Worm (Caenorhabditis elegans): ENCODE measurements around the gene cwp-3.

The cwp-3 gene

ce11 chrV:4846507-4846906 lies 3.9 kb downstream of the cwp-3 start:
- TF ChIP-seq isw-1 (GFP tag; IDR thresholded peaks at IDR 0.05) (no peak), efl-1 (optimal IDR thresholded peaks at IDR 0.05) (no peak), efl-1 (GFP tag; optimal IDR thresholded peaks at IDR 0.05 in 1 of 2) (peak in 1 of 2 experiments; percentile 32)

- TF ChIP-seq lin-35 (GFP tag; optimal IDR thresholded peaks at IDR 0.05) (peak in 1 of 2 experiments; percentile 28), egl-27 (tag; optimal IDR thresholded peaks at IDR 0.05) (no peak), mep-1 (tag; optimal IDR thresholded peaks at IDR 0.05) (peak; percentile 27), elt-2 (tag; optimal IDR thresholded peaks at IDR 0.05) (no peak), snu-23 (GFP tag; optimal IDR thresholded peaks at IDR 0.05) (peak; percentile 12), nhr-90 (tag; optimal IDR thresholded peaks at IDR 0.05; ENCODE audit: poor library complexity) (peak; percentile 6), nhr-20 (tag; optimal IDR thresholded peaks at IDR 0.05) (no peak), lin-14 (GFP tag; optimal IDR thresholded peaks at IDR 0.05) (peak; percentile 63), nhr-71 (tag; optimal IDR thresholded peaks at IDR 0.05) (peak; percentile 4), pag-3 (tag; optimal IDR thresholded peaks at IDR 0.05; ENCODE audit: borderline replicate concordance, insufficient read depth) (no peak)
Observed at ce11 chrV:4847424-4847823, 4.8 kb downstream of the cwp-3 start, which contains the start of gene abhd-5.1. TSS of gene abhd-5.1 (plus strand) at chrV:4847653.

DNA sequence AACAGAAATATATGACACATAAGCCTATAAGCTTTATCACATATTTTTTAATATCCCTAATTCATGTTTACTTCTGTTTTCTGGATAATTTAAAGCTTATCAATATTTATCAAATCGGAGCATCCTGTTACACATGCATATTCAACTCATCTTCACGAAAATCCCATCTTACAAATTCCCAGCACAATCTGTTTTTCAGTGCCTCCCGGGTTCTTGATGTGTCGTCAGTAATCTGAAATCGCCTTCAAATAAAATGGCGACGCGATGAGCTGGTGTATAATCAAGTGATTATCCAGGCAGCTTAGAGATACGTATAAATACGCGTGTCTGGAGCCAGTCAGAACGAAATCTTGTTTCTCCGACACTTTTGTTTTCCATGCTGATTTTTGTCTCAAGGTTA lies 7.8 kb downstream of the cwp-3 start:
- peak; percentile 86 for TF ChIP-seq dsc-1 (tag; optimal IDR thresholded peaks at IDR 0.05)
- no peak for TF ChIP-seq F16B12.6 (tag; optimal IDR thresholded peaks at IDR 0.05)
- no peak for TF ChIP-seq nhr-84 (tag; optimal IDR thresholded peaks at IDR 0.05)
- no peak for TF ChIP-seq sptf-1 (tag; optimal IDR thresholded peaks at IDR 0.05)
- TF ChIP-seq egl-13 (tag; optimal IDR thresholded peaks at IDR 0.05), result peak; percentile 55
- TF ChIP-seq lir-3 (tag; optimal IDR thresholded peaks at IDR 0.05; ENCODE audit: poor library complexity), result no peak
- no peak for TF ChIP-seq ztf-4 (tag; optimal IDR thresholded peaks at IDR 0.05)

- no peak for TF ChIP-seq ceh-88 (GFP tag; IDR thresholded peaks at IDR 0.05)
- TF ChIP-seq sup-37 (GFP tag; optimal IDR thresholded peaks at IDR 0.05), result no peak
- TF ChIP-seq nhr-77 (tag; optimal IDR thresholded peaks at IDR 0.05), result no peak
Observed at ce11 chrV:4851138-4851537, 8.5 kb downstream of the cwp-3 start, which contains the start of gene nex-4. TSS of gene nex-4 (plus strand) at chrV:4851438.

ce11 chrV:4851969-4852368 lies 9.3 kb downstream of the cwp-3 start:
- TF ChIP-seq dsc-1 (tag; optimal IDR thresholded peaks at IDR 0.05) (peak; percentile 68), egl-13 (tag; optimal IDR thresholded peaks at IDR 0.05) (peak; percentile 55), fkh-8 (tag; optimal IDR thresholded peaks at IDR 0.05) (peak; percentile 28), nhr-47 (tag; optimal IDR thresholded peaks at IDR 0.05) (peak; percentile 9), efl-3 (GFP tag; optimal IDR thresholded peaks at IDR 0.05) (no peak), nhr-71 (tag; optimal IDR thresholded peaks at IDR 0.05) (peak; percentile 13)

ce11 chrV:4857561-4857960 lies 14.9 kb downstream of the cwp-3 start:
- TF ChIP-seq nhr-76 (tag; optimal IDR thresholded peaks at IDR 0.05) (no peak), efl-1 (optimal IDR thresholded peaks at IDR 0.05) (no peak), efl-1 (GFP tag; optimal IDR thresholded peaks at IDR 0.05 in 1 of 2) (no peak), nhr-71 (tag; optimal IDR thresholded peaks at IDR 0.05) (no peak), nhr-237 (tag; optimal IDR thresholded peaks at IDR 0.05) (no peak), xbp-1 (tag; optimal IDR thresholded peaks at IDR 0.05) (no peak), isw-1 (GFP tag; IDR thresholded peaks at IDR 0.05) (no peak), Y116A8C.19 (tag; optimal IDR thresholded peaks at IDR 0.05; ENCODE audit: borderline replicate concordance) (no peak), ceh-8 (GFP tag; optimal IDR thresholded peaks at IDR 0.05) (no peak)

All from whole organism, L1 larva.